Fruit fly (Drosophila melanogaster): ENCODE data around the gene Pdp1.

Pdp1 gene

DNA sequence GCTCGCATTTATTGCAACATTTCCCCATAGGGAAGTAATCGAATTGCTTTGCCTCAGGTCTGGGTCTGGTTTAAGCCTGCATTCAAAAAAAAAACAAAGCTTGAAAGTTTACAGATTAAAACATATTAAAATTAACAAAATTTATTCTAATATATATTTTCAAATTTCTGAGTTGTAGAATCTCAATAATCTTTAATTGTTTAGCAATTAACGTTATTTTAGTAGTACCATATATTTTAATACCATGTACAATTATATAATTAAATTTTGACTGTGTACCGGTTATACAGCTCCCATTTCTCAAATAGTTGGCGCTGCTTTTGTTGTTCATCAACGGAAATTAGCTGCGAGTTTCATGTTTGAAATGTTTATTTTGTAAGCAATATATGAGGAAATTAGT lies 56.2 kb downstream of the Pdp1 start (continued):
- TF ChIP-seq CG17829 (tag; optimal IDR thresholded peaks at IDR 0.05) (peak; percentile 7), onecut (GFP tag; IDR thresholded peaks at IDR 0.05) (no peak), Hr51 (GFP tag; optimal IDR thresholded peaks at IDR 0.05) (peak in 1 of 2 experiments; percentile 92), gt (GFP tag; IDR thresholded peaks at IDR 0.05) (no peak), btn (GFP tag; optimal IDR thresholded peaks at IDR 0.05) (no peak), CoRest (tag; optimal IDR thresholded peaks at IDR 0.05) (peak; percentile 54), CG8388 (GFP tag; optimal IDR thresholded peaks at IDR 0.05) (peak; percentile 13), CG6854 (GFP tag; optimal IDR thresholded peaks at IDR 0.05) (no peak), CG3838 (GFP tag; optimal IDR thresholded peaks at IDR 0.05) (no peak), dmrt99B (tag; optimal IDR thresholded peaks at IDR 0.05) (peak; percentile 83), sqz (GFP tag; optimal IDR thresholded peaks at IDR 0.05) (peak; percentile 35), pan (optimal IDR thresholded peaks at IDR 0.05) (no peak), pan (GFP tag; optimal IDR thresholded peaks at IDR 0.05 in 1 of 2, IDR thresholded peaks at IDR 0.05 in 1 of 2) (peak in 1 of 2 experiments; percentile 40), CG16779 (GFP tag; IDR thresholded peaks at IDR 0.05) (no peak), CG31441 (GFP tag; IDR thresholded peaks at IDR 0.05) (peak; percentile 80), Gsc (GFP tag; IDR thresholded peaks at IDR 0.05) (no peak), oc (tag; optimal IDR thresholded peaks at IDR 0.05) (peak; percentile 15), CG14860 (GFP tag; IDR thresholded peaks at IDR 0.05; ENCODE audit: partially characterized antibody) (no peak), CG13424 (tag; optimal IDR thresholded peaks at IDR 0.05) (peak; percentile 73), slbo (GFP tag; IDR thresholded peaks at IDR 0.05) (no peak), unc-4 (GFP tag; IDR thresholded peaks at IDR 0.05; ENCODE audit: partially characterized antibody) (no peak), Xrp1 (GFP tag; IDR thresholded peaks at IDR 0.05) (no peak), Trl (optimal IDR thresholded peaks at IDR 0.05) (no peak), Trl (GFP tag; optimal IDR thresholded peaks at IDR 0.05) (no peak), CG11560 (tag; IDR thresholded peaks at IDR 0.05) (no peak), Myb (GFP tag; optimal IDR thresholded peaks at IDR 0.05) (no peak), CG14965 (GFP tag; optimal IDR thresholded peaks at IDR 0.05; ENCODE audit: borderline replicate concordance) (no peak), CG2712 (tag; optimal IDR thresholded peaks at IDR 0.05) (peak; percentile 50), Sox102F (GFP tag; optimal IDR thresholded peaks at IDR 0.05) (peak; percentile 78), CG4328 (GFP tag; optimal IDR thresholded peaks at IDR 0.05) (no peak), Usf (GFP tag; optimal IDR thresholded peaks at IDR 0.05) (no peak), chinmo (GFP tag; IDR thresholded peaks at IDR 0.05; ENCODE audit: partially characterized antibody) (no peak), Atf3 (GFP tag; optimal IDR thresholded peaks at IDR 0.05) (no peak), grau (tag; optimal IDR thresholded peaks at IDR 0.05) (peak; percentile 36), D19B (GFP tag; optimal IDR thresholded peaks at IDR 0.05) (no peak), Lim3 (GFP tag; IDR thresholded peaks at IDR 0.05) (no peak), Ssrp (tag; optimal IDR thresholded peaks at IDR 0.05) (peak; percentile 19), dysf (GFP tag; IDR thresholded peaks at IDR 0.05) (peak; percentile 39; the same call in 1 of the 3 replicates), MTF-1 (GFP tag; optimal IDR thresholded peaks at IDR 0.05; ENCODE audit: borderline replicate concordance) (no peak), Neu2 (GFP tag; optimal IDR thresholded peaks at IDR 0.05; ENCODE audit: borderline replicate concordance) (no peak)

DNA sequence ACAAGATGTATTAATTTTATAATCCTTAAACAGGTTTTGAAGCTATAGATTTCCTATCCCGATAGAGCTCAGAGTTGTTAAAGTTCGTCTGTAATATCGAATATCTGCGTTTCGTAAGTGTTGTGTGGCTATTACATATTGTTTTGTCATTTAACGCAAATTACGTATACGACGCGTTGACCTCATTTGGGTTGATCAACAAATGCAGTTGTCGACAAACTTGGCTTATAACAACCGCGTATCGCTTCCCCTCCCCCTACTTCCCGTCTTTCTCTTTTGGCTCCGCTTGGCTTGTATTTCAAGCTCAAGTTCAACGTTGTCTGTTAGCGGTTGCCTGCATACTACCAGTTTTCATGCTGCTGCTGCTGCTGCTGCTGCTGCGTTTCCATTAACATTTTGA lies 56.7 kb downstream of the Pdp1 start:
- TF ChIP-seq Kr (GFP tag; optimal IDR thresholded peaks at IDR 0.05) = no peak
- 0 out of 2 replicates have a peak, but pooled peaks have one; percentile 18 for TF ChIP-seq rib (GFP tag; IDR thresholded peaks at IDR 0.05)
- peak; percentile 26 for TF ChIP-seq CG12769 (tag; optimal IDR thresholded peaks at IDR 0.05)
- TF ChIP-seq Pdp1 (GFP tag; optimal IDR thresholded peaks at IDR 0.05) = peak in 1 of 2 experiments; percentile 92
